Fruit fly (Drosophila melanogaster): ENCODE data around the gene Nt5a.
A peak's percentile ranks its signal among the peaks of the same experiment; 100 is the strongest.

The Nt5a gene

DNA sequence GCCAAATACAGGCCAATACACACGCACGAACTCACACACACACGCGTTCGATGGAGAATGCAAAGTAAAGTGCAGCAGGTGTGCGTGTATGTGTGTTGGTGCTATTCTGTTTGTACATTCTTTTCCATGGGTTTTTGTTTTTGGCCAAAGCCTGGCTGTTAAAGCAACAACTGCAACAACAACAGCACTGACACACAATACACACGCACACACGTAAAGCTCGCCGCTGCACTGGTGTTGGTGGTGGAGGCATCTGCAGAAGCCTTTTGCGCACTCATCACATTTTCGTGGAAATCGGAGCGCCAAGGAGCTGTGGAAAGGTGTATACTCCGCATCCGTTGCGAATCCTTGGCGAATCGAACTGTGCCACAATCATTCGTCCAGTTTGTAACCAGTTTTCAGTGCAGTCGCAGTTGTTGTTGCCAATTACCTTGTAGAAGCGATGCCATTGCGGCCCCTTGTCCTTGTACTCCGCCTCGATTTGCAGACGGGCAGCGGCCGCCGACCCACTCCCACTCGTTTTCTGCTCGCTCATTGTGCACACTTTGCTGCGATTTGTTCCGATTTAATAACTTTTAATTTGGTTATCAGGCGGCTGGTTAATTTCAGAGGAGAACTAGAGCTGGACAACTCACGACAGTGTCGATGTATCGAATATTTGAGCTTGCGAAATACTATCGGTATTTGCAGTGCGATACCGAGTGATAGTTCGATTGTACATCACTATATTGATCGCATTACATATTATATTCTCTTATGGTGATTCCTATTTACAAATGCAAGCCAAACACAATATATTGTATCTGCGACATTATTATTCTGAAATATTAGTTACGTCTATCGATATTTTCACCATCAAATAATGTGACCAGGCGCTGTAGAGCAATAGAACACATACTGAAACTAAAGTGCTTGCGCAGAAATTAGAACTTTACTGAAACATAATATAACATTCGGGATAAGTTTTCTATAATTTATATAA, 43.0 kb upstream of the Nt5a start (continued):
- TF ChIP-seq CG17359 (tag; optimal IDR thresholded peaks at IDR 0.05) (peak; percentile 19), bowl (GFP tag; IDR thresholded peaks at IDR 0.05) (no peak), exex (tag; optimal IDR thresholded peaks at IDR 0.05) (no peak), pros (GFP tag; optimal IDR thresholded peaks at IDR 0.05) (no peak), CG7963 (GFP tag; IDR thresholded peaks at IDR 0.05; ENCODE audit: partially characterized antibody) (peak; percentile 97), Mad (GFP tag; optimal IDR thresholded peaks at IDR 0.05) (no peak), Fer2 (tag; optimal IDR thresholded peaks at IDR 0.05) (no peak), CG2199 (GFP tag; IDR thresholded peaks at IDR 0.05) (no peak), jing (GFP tag; optimal IDR thresholded peaks at IDR 0.05) (no peak), E2f2 (GFP tag; IDR thresholded peaks at IDR 0.05) (peak; percentile 16; the same call in 1 of the 2 replicates), lbe (GFP tag; optimal IDR thresholded peaks at IDR 0.05) (peak; percentile 47), zfh2 (GFP tag; optimal IDR thresholded peaks at IDR 0.05) (peak; percentile 38), CG4854 (GFP tag; optimal IDR thresholded peaks at IDR 0.05) (peak; percentile 10), CG11723 (GFP tag; optimal IDR thresholded peaks at IDR 0.05) (no peak), Blimp-1 (GFP tag; optimal IDR thresholded peaks at IDR 0.05) (peak; percentile 6), gt (GFP tag; IDR thresholded peaks at IDR 0.05) (no peak), CG9609 (GFP tag; optimal IDR thresholded peaks at IDR 0.05) (no peak), cato (GFP tag; optimal IDR thresholded peaks at IDR 0.05; ENCODE audit: borderline replicate concordance) (peak; percentile 4), ase (GFP tag; IDR thresholded peaks at IDR 0.05) (no peak), Taf1 (GFP tag; IDR thresholded peaks at IDR 0.05) (no peak), esg (GFP tag; conservative IDR thresholded peaks at IDR 0.05) (no peak), fru (optimal IDR thresholded peaks at IDR 0.05) (no peak), CG10209 (GFP tag; optimal IDR thresholded peaks at IDR 0.05) (peak; percentile 1), fd3F (GFP tag; optimal IDR thresholded peaks at IDR 0.05) (no peak), Atf-2 (GFP tag; optimal IDR thresholded peaks at IDR 0.05) (no peak), eyg (GFP tag; optimal IDR thresholded peaks at IDR 0.05) (no peak), Trl (optimal IDR thresholded peaks at IDR 0.05) (no peak), Trl (GFP tag; optimal IDR thresholded peaks at IDR 0.05) (peak; percentile 6), CG15696 (tag; optimal IDR thresholded peaks at IDR 0.05) (no peak), CG18619 (GFP tag; optimal IDR thresholded peaks at IDR 0.05) (no peak), CG34224 (GFP tag; IDR thresholded peaks at IDR 0.05; ENCODE audit: partially characterized antibody) (peak; percentile 99), tin (GFP tag; optimal IDR thresholded peaks at IDR 0.05) (peak; percentile 11), B-H2 (GFP tag; optimal IDR thresholded peaks at IDR 0.05) (no peak), eve (GFP tag; optimal IDR thresholded peaks at IDR 0.05) (no peak), sens-2 (GFP tag; IDR thresholded peaks at IDR 0.05) (no peak), CG16813 (GFP tag; IDR thresholded peaks at IDR 0.05; ENCODE audit: partially characterized antibody) (peak; percentile 98), phol (tag; optimal IDR thresholded peaks at IDR 0.05) (peak; percentile 68), CG10321 (GFP tag; IDR thresholded peaks at IDR 0.05) (no peak), CG11085 (GFP tag; IDR thresholded peaks at IDR 0.05) (no peak), sim (GFP tag; IDR thresholded peaks at IDR 0.05) (no peak), sens (GFP tag) (peak; percentile 77), Ravus (GFP tag; IDR thresholded peaks at IDR 0.05) (no peak), chm (GFP tag; IDR thresholded peaks at IDR 0.05) (no peak), CG8089 (GFP tag; optimal IDR thresholded peaks at IDR 0.05) (no peak), bab2 (GFP tag; optimal IDR thresholded peaks at IDR 0.05) (peak; percentile 13), Dfd (GFP tag; optimal IDR thresholded peaks at IDR 0.05) (no peak), CG9876 (GFP tag; optimal IDR thresholded peaks at IDR 0.05) (no peak), CG16815 (GFP tag; optimal IDR thresholded peaks at IDR 0.05) (no peak), sna (GFP tag; IDR thresholded peaks at IDR 0.05; ENCODE audit: partially characterized antibody) (peak; percentile 97), CG6854 (GFP tag; optimal IDR thresholded peaks at IDR 0.05) (no peak)
